Worm (Caenorhabditis elegans): ENCODE measurements around the gene T25E12.6.

The T25E12.6 gene

ce11 chrV:16733681-16734080 is 8.5 kb upstream of the T25E12.6 start, which contains the start of gene T25E12.16:
TSS of gene T25E12.16 (minus strand) at chrV:16733781.
- TF ChIP-seq unc-62 (GFP tag; optimal IDR thresholded peaks at IDR 0.05), result no peak

ce11 chrV:16735518-16735917 is 6.7 kb upstream of the T25E12.6 start, which contains the start of the genes clec-38 and clec-34:
TSS of gene clec-38 (minus strand) at chrV:16735618.
TSS of gene clec-34 (plus strand) at chrV:16735765.
- TF ChIP-seq unc-62 (GFP tag; optimal IDR thresholded peaks at IDR 0.05), result no peak

ce11 chrV:16739100-16739499 is 3.1 kb upstream of the T25E12.6 start, which contains the start of the genes clec-29 and clec-39:
TSS of gene clec-29 (minus strand) at chrV:16739200.
TSS of gene clec-39 (plus strand) at chrV:16739268.
- TF ChIP-seq unc-62 (GFP tag; optimal IDR thresholded peaks at IDR 0.05), result no peak

- no peak for TF ChIP-seq unc-62 (GFP tag; optimal IDR thresholded peaks at IDR 0.05)
Measured at ce11 chrV:16744783-16745182, 2.6 kb downstream of the T25E12.6 start.

- TF ChIP-seq unc-62 (GFP tag; optimal IDR thresholded peaks at IDR 0.05), result no peak
Measured at ce11 chrV:16745214-16745613, 3.0 kb downstream of the T25E12.6 start.

ce11 chrV:16746231-16746990 is 4.2 kb downstream of the T25E12.6 start, which contains the start of gene gyg-2:
TSS of gene gyg-2 (minus strand) at chrV:16746258.
- no peak for TF ChIP-seq unc-62 (GFP tag; optimal IDR thresholded peaks at IDR 0.05)

ce11 chrV:16747031-16747672 is 4.9 kb downstream of the T25E12.6 start, which contains the start of gene dkf-2:
TSS of gene dkf-2 (plus strand) at chrV:16747622.
- no peak for TF ChIP-seq unc-62 (GFP tag; optimal IDR thresholded peaks at IDR 0.05)

ce11 chrV:16749473-16749872 is 7.2 kb downstream of the T25E12.6 start:
- no peak for TF ChIP-seq unc-62 (GFP tag; optimal IDR thresholded peaks at IDR 0.05)

- no peak for TF ChIP-seq unc-62 (GFP tag; optimal IDR thresholded peaks at IDR 0.05)
Measured at ce11 chrV:16752089-16753030, 10.1 kb downstream of the T25E12.6 start.

ce11 chrV:16756166-16756565 is 13.9 kb downstream of the T25E12.6 start:
- no peak for TF ChIP-seq unc-62 (GFP tag; optimal IDR thresholded peaks at IDR 0.05)

ce11 chrV:16759937-16760336 is 17.7 kb downstream of the T25E12.6 start:
- no peak for TF ChIP-seq unc-62 (GFP tag; optimal IDR thresholded peaks at IDR 0.05)

- TF ChIP-seq unc-62 (GFP tag; optimal IDR thresholded peaks at IDR 0.05), result no peak
Measured at ce11 chrV:16774428-16774827, 32.2 kb downstream of the T25E12.6 start.

ce11 chrV:16778540-16779280 is 36.5 kb downstream of the T25E12.6 start:
- TF ChIP-seq unc-62 (GFP tag; optimal IDR thresholded peaks at IDR 0.05), result no peak

- TF ChIP-seq unc-62 (GFP tag; optimal IDR thresholded peaks at IDR 0.05), result no peak
Measured at ce11 chrV:16779281-16779597, 37.0 kb downstream of the T25E12.6 start.

ce11 chrV:16779971-16780370 is 37.7 kb downstream of the T25E12.6 start:
- no peak for TF ChIP-seq unc-62 (GFP tag; optimal IDR thresholded peaks at IDR 0.05)
